Worm (Caenorhabditis elegans): ENCODE data around the gene cnc-8.

DNA sequence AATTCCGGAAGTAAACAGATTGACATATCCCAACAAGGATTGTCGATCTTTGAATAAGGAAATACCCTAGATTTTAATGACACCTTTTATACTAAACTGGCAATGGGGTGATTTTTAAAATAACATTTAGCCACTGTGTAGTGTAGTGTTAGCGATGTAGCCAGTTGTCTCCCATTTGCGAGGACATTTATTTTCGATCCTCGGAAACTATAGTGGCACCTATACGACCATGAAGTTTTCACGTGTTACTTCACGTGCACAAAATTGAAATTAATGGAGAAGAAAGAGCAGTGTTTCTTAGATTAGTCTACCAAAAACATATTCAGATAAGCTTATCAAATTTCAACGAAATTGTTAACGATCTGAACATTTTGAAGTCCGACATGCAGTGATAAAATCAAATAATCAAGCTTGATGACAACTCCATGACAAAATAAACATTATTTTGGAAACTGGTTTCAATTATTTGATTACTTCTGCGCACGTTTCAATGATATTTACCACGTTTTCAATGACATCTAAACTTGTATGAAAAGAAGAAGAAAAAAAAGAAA, 27.0 kb downstream of the cnc-8 start, which contains the start of gene R07E3.4:
- TF ChIP-seq mep-1 (tag; optimal IDR thresholded peaks at IDR 0.05) (no peak), elt-3 (tag; optimal IDR thresholded peaks at IDR 0.05) (no peak)
